Worm (Caenorhabditis elegans): ENCODE results near the gene F39B3.3.

F39B3.3 gene

ce11 chrX:17544349-17544936 lies 34.5 kb downstream of the F39B3.3 start (continued):
- no peak for TF ChIP-seq hrde-1 (tag; optimal IDR thresholded peaks at IDR 0.05; ENCODE audit: borderline replicate concordance)
- TF ChIP-seq nhr-27 (tag; optimal IDR thresholded peaks at IDR 0.05) = no peak
- TF ChIP-seq nhr-179 (tag; optimal IDR thresholded peaks at IDR 0.05) = no peak
- TF ChIP-seq lsl-1 (GFP tag; optimal IDR thresholded peaks at IDR 0.05) = no peak
- TF ChIP-seq B0019.2 (GFP tag; conservative IDR thresholded peaks at IDR 0.05) = no peak
- 0 out of 2 replicates have a peak, but pooled peaks have one; percentile 27 for TF ChIP-seq egrh-3 (GFP tag; IDR thresholded peaks at IDR 0.05)
- peak; percentile 93 for TF ChIP-seq ztf-26 (tag; optimal IDR thresholded peaks at IDR 0.05)
- no peak for TF ChIP-seq hlh-12 (tag; optimal IDR thresholded peaks at IDR 0.05)
- TF ChIP-seq cebp-2 (GFP tag; IDR thresholded peaks at IDR 0.05) = peak; percentile 93; the same call in 1 of the 2 replicates
- TF ChIP-seq F52B5.7 (tag; optimal IDR thresholded peaks at IDR 0.05) = no peak
- TF ChIP-seq zfh-2 (GFP tag; conservative IDR thresholded peaks at IDR 0.05) = no peak
- TF ChIP-seq T26A5.8 (tag; optimal IDR thresholded peaks at IDR 0.05) = no peak
- TF ChIP-seq F55B11.4 (tag; optimal IDR thresholded peaks at IDR 0.05; ENCODE audit: borderline replicate concordance, insufficient read depth) = no peak
- TF ChIP-seq tbp1 (GFP tag; optimal IDR thresholded peaks at IDR 0.05) = peak; percentile 69
- no peak for TF ChIP-seq snpc-1.1 (tag; optimal IDR thresholded peaks at IDR 0.05; ENCODE audit: insufficient read depth)
- peak; percentile 22 for TF ChIP-seq F10E7.11 (tag; optimal IDR thresholded peaks at IDR 0.05)
- TF ChIP-seq D2030.7 (GFP tag; IDR thresholded peaks at IDR 0.05) = no peak
- TF ChIP-seq Y67H2A.10 (GFP tag; conservative IDR thresholded peaks at IDR 0.05) = 0 out of 2 replicates have a peak, but pooled peaks have one; percentile 54
- peak; percentile 90 for TF ChIP-seq ztf-6 (GFP tag; IDR thresholded peaks at IDR 0.05)
- peak; percentile 3 for TF ChIP-seq nhr-90 (tag; optimal IDR thresholded peaks at IDR 0.05)
- TF ChIP-seq egl-44 (GFP tag; IDR thresholded peaks at IDR 0.05) = peak; percentile 83; the same call in 1 of the 2 replicates
- peak; percentile 75 for TF ChIP-seq madf-10 (tag; optimal IDR thresholded peaks at IDR 0.05)
- no peak for TF ChIP-seq bed-1 (GFP tag; IDR thresholded peaks at IDR 0.05)
- no peak for TF ChIP-seq ztf-18 (tag; optimal IDR thresholded peaks at IDR 0.05)
- peak; percentile 99 for TF ChIP-seq lin-40 (tag; optimal IDR thresholded peaks at IDR 0.05)
- TF ChIP-seq ZK185.1 (tag; optimal IDR thresholded peaks at IDR 0.05; ENCODE audit: poor library complexity, severe bottlenecking) = peak; percentile 93
- TF ChIP-seq ekl-4 (GFP tag; IDR thresholded peaks at IDR 0.05) = peak; percentile 89
- TF ChIP-seq unc-130 (GFP tag; optimal IDR thresholded peaks at IDR 0.05) = no peak
- no peak for TF ChIP-seq nfya-2 (GFP tag; IDR thresholded peaks at IDR 0.05)
- no peak for TF ChIP-seq Y79H2A.3 (GFP tag; conservative IDR thresholded peaks at IDR 0.05)
- no peak for TF ChIP-seq rec-8 (tag; optimal IDR thresholded peaks at IDR 0.05)
- peak; percentile 41 for TF ChIP-seq B0261.1 (tag; optimal IDR thresholded peaks at IDR 0.05)
- no peak for TF ChIP-seq athp-1 (tag; optimal IDR thresholded peaks at IDR 0.05)
- TF ChIP-seq chd-7 (tag; optimal IDR thresholded peaks at IDR 0.05) = peak; percentile 52
- peak; percentile 87 for TF ChIP-seq let-526 (GFP tag; IDR thresholded peaks at IDR 0.05)
- no peak for TF ChIP-seq ceh-58 (GFP tag; IDR thresholded peaks at IDR 0.05)
- no peak for TF ChIP-seq bed-2 (GFP tag; IDR thresholded peaks at IDR 0.05)
- TF ChIP-seq hsf-1 (GFP tag; IDR thresholded peaks at IDR 0.05) = no peak
- TF ChIP-seq nhr-120 (GFP tag; IDR thresholded peaks at IDR 0.05) = no peak
- no peak for TF ChIP-seq rpc-1 (optimal IDR thresholded peaks at IDR 0.05)
- TF ChIP-seq rpc-1 (tag; optimal IDR thresholded peaks at IDR 0.05) = no peak
- TF ChIP-seq lin-35 (GFP tag; optimal IDR thresholded peaks at IDR 0.05) = peak in 1 of 3 experiments; percentile 66
- TF ChIP-seq pbrm-1 (GFP tag; IDR thresholded peaks at IDR 0.05) = peak; percentile 87
- peak; percentile 98 for TF ChIP-seq Y56A3A.18 (GFP tag; IDR thresholded peaks at IDR 0.05)
- TF ChIP-seq F23B12.7 (tag; optimal IDR thresholded peaks at IDR 0.05; ENCODE audit: insufficient read depth) = no peak
- TF ChIP-seq lir-1 (GFP tag; conservative IDR thresholded peaks at IDR 0.05) = peak; percentile 83
- TF ChIP-seq ceh-91 (GFP tag; IDR thresholded peaks at IDR 0.05) = no peak
- no peak for TF ChIP-seq xnd-1 (tag; optimal IDR thresholded peaks at IDR 0.05)
